Fruit fly (Drosophila melanogaster): Measurements from ENCODE around the gene CG33090.

DNA sequence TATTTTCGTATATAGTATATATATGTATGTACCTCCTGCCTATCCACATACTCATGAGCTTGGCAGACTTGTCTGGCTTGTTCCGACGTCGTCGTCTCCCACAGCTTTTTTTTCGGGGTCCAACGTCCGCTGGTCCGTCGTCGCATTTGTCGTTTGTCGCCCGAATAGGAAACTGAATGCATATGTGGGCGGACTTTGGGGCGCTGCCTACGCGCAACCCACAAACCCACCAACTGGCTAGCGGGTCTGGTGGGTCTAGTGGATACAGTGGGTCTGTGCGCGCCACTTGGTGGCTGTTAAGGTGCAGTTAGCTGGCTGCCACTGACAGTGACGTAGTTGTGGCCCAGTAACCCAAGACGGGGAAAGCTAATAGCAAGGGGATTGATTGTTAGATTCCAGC lies 15.0 kb upstream of the CG33090 start:
- no peak for TF ChIP-seq psq (optimal IDR thresholded peaks at IDR 0.05)
- TF ChIP-seq pan (optimal IDR thresholded peaks at IDR 0.05), result no peak

Measured in whole organism.